Worm (Caenorhabditis elegans) whole organism, dauer: ENCODE measurements around the gene srw-9.

ENCODE experiments used
- unc-62 ChIP-seq: sonication (generic microtip); optimal IDR thresholded peaks from 2 replicates; lab custom pipeline; 2017; ENCODE audit warnings: missing biosample characterization, missing genetic modification reagents, missing genetic modification characterization

Gene srw-9

DNA sequence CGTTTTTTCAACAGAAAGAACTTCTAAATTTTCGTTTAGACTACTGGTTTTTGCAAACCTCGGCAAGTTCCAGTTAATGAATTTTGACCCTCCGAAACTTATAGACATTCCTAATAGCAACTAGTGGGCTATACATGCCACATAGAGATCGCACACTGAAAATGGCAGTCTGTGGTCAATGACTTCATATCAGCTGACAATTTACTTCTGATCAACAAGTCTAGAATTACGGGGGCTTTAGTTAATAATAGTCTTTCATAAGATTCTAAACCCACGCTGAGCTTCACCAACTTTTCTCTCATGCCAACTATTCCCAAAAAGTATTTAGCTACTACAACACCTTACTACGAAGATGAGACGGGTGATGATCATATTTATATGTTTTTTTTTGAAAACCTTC lies at the start of gene srw-9:
srw-9 (plus strand) TSS at position 301 of the 400 bp plus-strand sequence.
- TF ChIP-seq unc-62 = no peak

DNA sequence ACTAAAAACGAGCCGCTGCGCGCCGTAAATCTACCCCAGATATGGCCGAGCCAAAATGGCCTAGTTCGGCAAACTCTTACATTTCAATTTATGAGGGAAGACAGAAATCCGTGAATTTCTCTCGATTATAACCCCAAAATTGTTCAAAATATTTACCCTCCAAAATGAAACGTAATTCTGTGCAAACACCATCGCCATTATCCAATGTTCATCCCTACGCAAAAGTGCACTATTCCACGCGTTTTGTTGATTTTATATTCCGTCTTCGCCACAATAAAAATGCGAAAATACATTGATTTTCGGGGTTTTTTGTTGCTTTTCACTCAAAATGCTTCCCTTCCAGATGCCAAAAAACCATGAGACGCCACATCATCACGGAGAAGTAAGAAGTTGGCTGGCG lies 46.2 kb upstream of the srw-9 start, which contains the start of gene hut-1:
hut-1 (plus strand) TSS at position 344 of the 400 bp plus-strand sequence.
- TF ChIP-seq unc-62 = no peak

DNA sequence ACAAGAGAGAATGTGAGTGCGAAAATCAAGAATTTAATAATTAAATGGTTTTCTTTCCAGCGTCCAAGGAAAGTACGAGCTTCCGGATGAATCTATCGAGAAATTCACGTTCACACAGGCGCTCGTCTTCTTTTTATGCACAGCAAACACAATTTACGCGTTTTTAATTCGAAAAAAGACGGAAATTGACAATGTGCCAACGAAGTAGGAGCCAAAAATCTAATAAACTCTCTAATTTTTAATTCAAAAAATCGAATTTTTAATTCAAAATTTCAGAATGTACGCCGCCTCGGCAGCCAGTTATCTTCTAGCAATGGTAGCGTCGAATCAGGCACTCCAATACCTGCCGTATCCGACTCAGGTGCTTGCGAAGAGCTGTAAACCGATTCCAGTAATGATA lies 45.8 kb upstream of the srw-9 start:
- TF ChIP-seq unc-62 = no peak

DNA sequence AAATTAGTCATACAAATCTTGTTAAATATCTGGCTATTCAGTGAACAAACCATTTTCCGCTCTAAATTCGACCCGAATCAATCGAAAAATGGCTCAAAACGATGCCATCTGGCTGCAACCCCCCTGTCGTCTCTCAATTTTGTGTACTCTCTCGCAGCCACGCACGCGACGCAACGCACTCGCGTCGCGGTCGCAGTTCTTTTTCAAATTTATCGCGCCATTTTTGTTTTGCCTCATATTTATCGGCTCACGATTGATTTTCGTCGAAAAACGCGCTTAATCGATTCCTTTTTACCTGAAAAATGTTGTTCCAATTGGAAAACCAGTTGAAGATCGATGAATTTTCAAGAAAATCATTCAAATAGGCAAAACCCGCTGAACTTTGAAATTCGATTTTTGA lies 43.6 kb upstream of the srw-9 start:
- TF ChIP-seq unc-62 = no peak

DNA sequence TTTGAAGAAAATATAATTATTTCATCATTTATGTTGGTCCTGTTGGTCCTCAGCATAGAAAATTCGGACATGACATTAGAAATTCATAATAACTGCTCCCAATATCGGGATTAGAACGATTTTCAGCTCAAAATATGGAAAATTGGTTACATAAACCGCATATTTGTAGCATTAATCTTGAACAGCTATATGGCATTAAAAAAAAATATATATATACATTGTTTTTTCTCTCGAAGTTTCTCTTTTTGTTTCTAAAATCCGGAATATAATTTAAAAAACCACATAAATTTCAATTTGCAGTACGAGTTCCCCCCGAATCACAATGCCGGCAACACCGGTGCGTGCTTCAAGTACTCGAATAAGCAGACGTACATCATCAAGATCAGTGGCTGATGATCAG lies 43.2 kb upstream of the srw-9 start, which contains the start of gene ssl-1:
ssl-1 (plus strand) TSS at position 301 of the 400 bp plus-strand sequence.
- no peak for TF ChIP-seq unc-62

DNA sequence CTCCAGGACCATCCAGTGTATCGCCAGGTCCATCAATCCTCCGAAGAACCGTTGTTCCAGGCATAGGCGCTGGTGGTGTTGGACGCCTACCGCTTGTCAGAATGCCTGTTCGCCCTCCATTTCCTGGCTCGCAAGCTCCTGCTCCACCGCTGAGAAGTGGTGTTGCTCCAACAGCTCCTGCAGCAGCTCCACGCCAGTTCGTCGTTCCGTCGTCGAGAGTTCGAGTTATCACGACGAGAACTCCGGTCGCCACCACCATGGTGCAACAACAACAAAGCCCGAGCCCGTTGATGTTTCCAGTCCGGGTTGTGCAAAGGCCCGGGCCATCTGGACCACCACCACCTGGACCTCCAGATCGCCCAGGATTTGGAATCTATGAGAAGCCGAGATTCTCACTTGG lies 29.3 kb upstream of the srw-9 start:
- no peak for TF ChIP-seq unc-62

DNA sequence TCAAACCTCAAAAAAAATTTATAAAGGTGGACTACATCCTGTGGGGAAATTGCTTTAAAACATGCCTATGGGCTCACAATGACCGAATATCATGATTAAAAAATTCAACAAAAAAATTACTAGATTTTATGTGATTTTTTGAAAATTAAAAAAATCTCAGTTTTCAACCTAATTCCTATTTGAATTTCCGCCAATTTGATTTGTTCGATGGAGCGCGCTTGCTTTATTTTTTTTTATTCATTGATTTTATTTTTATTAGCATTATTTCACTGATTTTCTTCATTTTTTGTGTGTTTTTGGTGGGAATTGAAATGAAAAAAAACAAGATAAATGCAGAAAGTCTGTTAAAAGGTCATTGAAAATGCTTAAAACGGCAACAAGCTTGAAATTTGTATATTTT lies 18.5 kb upstream of the srw-9 start:
- no peak for TF ChIP-seq unc-62

DNA sequence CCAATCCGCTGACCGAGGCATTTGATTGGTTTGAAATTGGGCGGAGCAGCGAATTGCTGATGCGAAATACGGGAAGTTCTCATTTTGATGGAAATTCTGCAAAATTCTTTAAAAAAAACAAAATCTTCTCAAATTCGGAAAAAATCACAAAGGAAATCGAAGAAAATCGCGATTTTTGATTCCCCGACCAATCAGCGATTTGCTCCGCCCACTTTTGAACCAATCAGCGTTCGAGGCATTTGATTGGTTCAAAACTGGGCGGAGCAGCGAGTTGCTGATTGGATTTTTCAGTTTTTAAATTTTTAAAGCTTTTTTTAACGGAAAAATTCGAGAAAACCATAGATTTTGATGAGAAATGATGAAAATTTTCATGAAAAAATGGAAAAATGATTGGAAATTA lies 17.2 kb upstream of the srw-9 start:
- no peak for TF ChIP-seq unc-62

DNA sequence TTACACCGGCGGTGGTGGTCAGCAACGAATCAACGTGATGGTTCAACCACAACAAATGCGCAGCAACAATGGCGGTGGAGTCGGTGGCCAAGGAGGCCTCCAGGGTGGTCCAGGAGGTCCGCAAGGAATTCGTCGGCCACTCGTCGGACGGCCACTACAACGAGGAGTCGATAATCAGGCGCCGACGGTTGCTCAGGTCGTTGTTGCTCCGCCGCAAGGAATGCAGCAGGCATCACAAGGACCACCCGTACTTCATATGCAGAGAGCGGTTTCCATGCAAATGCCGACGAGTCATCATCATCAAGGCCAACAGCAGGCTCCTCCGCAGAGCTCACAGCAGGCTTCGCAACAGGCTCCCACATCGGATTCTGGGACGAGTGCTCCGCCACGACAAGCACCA lies 14.0 kb upstream of the srw-9 start:
- no peak for TF ChIP-seq unc-62

DNA sequence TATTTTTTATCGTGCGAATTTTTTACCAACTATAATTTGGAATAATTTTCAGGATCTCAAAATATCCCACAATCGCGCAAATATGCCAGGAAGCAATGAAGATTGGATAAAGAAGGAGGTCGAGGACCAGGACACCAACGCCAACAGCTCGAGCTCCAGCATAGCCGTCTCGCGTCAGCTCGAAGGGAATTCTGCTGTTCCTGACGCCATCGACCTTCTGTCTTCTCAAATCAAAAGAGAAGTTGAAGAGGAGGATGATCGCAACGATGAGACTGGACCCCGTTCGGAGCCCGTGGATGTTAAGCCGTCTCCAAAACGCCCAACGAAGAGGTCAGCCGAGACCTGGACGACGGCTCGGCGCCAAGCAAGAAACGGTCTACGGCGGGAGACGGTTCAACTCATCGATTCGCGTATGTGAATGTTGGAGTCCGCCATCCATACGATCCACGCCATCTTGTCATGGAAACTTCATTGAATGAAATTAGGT lies 11.1 kb upstream of the srw-9 start, which contains the start of gene Y111B2A.21:
Y111B2A.21 (plus strand) TSS at position 51 of the 487 bp plus-strand sequence.
- TF ChIP-seq unc-62 = no peak

DNA sequence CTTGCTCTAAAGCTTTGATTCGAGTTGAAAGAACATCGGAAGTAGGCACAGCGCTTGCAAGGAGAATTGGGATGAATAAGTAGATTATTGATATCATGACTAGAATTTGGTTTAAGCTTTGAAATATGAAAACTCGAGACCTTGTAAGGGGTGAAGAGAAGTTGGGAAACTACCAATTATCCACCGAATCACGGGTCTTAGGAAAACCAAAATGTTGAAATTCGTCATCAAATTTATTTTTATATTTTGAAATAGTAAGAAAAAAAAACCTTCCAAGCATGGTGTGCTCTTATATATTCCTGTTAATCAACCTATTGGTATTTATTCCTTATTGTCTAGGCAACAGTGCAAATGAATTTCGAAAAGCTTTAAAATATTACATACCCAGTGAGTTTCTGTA lies 6.6 kb upstream of the srw-9 start, which contains the start of the genes irld-60 and irld-20:
irld-60 (minus strand) TSS at position 101 of the 400 bp plus-strand sequence.
irld-20 (plus strand) TSS at position 279 of the 400 bp plus-strand sequence.
- no peak for TF ChIP-seq unc-62

DNA sequence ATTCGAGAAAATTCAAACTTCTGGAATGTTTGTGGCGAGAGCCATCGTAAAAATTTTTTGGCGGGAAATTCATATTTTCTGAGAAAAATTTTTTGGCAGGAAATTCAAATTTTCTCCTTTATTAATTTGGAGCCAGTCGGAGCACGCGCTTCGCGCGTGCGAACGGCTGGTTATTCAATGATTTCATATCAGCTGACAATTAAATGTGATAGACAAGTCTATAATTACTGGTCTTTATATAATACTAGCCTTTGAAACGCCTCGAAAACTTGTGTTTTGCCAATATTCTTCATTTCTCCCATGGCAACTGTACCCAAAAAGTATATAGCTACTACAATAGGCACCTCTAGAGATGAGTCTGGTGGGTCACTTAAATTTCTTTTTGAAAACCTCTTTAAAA lies 2.4 kb upstream of the srw-9 start, which contains the start of gene srw-10:
srw-10 (plus strand) TSS at position 301 of the 400 bp plus-strand sequence.
- no peak for TF ChIP-seq unc-62

DNA sequence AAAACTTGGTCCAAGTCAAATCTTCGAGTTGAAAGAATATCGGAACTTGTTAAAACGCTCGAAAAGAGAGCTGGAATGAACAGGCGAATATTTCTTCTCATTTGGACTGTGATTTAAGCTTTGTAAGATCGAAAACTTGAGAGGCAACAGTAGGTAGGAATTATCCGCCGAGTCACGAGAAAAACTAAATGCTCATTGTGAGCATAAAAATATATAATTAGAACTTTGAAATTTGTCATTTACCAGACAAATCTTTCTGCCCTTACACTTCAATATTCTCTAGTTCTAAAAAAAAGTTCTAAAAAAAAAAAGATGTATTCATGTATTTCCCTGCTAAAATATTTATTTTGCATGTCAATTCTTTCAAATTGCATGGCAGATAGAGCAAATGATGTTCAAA lies 6.8 kb downstream of the srw-9 start, which contains the start of the genes irld-19 and irld-61:
irld-19 (minus strand) TSS at position 101 of the 400 bp plus-strand sequence.
irld-61 (plus strand) TSS at position 313 of the 400 bp plus-strand sequence.
- no peak for TF ChIP-seq unc-62

DNA sequence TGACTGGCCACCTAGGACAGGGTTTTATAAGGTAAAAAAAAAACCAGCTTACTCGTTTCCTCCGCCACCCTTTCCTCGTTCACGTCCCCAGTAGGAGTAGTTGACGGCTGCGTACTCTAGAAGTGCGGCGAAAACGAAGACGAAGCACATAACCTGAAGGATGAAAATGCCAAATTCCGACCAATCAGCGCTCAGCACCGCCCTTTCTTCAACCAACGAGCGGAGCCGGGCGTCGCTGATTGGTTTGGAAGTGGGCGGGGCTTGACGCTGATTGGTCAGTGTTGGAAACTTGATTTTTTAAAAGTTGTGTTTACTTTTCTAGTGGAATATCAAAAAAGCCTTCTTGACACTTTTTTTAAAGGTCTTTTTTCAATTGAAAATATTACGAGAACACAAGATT lies 16.3 kb downstream of the srw-9 start:
- no peak for TF ChIP-seq unc-62

DNA sequence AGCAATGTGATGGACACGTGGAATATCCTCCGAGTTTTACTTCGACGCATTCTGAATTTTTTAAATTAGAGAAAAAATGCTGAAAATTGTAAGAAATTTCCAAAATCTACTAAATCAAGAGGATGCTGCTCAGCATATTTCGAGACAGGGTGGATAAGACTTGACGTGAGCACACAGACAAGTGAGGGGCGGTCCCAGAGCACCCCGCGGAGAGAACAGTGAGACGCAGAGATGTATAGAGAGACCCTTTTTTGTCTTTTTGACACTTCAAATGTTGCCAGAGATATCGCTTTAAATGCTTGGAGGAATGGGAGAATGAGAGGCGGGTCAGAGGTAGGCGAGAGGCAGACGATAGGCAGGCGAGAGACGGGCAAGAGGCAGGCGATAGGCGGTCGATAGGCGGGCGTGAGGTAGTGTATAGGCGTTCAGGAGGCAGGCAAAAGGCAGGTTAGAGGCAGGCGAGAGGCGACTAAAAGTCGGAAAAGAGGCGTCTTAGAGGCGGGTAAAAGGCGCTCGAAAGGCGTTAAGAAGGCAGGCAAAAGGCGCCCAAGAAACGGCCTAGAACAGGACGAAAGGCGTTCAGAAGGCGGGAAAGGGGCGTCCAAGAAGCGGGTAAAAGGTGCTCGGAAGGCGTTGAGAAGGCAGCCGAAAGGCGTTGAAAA lies 22.3 kb downstream of the srw-9 start, which contains the start of gene gab-1:
gab-1 (minus strand) TSS at position 51 of the 662 bp plus-strand sequence.
- TF ChIP-seq unc-62 = no peak

DNA sequence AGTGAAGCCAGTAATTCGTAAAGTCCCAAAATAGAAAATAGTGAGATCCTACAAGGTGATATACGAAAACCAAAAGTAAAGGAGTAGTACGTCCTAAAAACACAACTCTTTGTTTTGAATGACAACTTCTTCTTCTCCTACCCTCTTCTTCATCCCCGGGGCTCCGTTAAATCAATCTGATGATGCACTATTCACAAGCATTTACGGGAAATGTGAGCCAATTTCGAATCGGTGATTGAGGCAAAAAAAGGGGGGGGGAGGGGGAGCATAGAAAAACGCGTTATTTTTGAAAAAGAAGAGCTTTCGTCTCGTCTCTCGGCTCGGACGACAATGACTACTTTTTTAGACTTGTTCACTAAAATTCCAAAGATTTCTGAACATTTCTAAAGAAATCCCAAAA lies 26.4 kb downstream of the srw-9 start:
- no peak for TF ChIP-seq unc-62

DNA sequence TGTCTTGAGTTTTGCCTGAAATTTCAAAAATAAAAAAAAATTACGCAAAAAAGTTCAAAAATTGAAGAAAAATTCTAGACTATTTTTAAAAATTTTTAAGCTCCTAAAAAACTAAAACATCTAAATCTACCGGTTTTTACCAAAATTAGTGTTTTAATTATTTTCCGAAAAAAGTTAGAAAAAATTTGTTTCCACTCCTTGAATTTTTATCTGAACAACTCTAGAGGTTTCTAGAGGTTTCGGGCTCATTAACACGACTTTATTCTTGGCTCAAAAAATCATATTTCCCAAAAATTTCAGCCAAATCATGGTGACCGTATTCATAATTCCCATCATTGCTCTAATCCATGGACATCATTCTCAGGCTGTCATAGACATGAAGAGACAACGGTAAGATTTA lies 27.4 kb downstream of the srw-9 start, which contains the start of gene lgc-37:
lgc-37 (plus strand) TSS at position 301 of the 400 bp plus-strand sequence.
- no peak for TF ChIP-seq unc-62

DNA sequence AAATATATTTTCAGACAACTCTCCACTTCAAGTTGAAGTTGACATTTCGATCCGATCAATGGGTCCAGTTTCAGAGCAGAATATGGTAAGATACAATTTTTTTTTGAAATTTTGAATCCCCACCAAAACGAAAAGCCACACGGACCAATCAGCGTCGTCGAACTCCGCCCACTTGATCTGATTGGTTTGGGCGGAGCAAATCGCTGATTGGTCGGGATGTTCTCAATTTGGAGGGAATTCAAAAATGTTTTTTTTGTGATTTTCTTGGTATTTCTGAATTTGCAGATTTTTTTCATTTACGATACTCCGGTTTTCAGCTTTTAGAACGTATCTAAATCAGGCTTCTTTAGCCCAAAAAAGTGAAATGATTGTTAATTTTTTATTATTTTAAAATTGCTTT lies 28.0 kb downstream of the srw-9 start:
- TF ChIP-seq unc-62 = no peak
